Worm (Caenorhabditis elegans): ENCODE measurements around the gene F59A6.10.

The F59A6.10 gene

DNA sequence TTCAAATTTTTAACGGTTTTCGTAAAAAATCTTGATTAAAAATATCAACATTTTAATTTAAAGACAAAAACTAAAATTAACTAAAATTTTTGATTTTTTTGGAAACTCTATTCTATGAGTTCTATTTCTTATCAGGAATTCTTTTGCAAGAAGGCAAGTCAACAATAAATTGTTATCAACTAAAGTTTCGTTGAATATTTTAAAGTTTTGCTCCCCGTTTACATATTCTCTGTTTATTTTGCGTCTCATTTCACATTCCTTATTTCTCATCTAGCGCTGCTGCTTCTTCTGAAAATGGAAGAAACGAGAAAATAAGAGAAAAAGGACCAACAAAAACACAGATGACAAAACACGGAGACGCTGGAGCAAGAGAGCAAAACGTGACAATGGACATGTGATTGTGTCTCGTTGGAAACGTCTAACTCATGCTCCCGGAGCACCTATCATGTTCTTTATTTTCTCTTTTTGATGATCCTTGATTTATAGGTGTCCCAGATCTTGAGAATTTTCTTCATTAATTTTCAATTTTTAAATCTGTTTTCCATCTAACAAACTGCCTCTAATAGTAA, 16.8 kb downstream of the F59A6.10 start (continued):
- 0 out of 2 replicates have a peak, but pooled peaks have one; percentile 8 for TF ChIP-seq hmg-1.1 (GFP tag; IDR thresholded peaks at IDR 0.05)
- no peak for TF ChIP-seq ceh-44 (GFP tag; IDR thresholded peaks at IDR 0.05)
- TF ChIP-seq D1046.2 (GFP tag; IDR thresholded peaks at IDR 0.05) = no peak
- TF ChIP-seq daf-16 (GFP tag; optimal IDR thresholded peaks at IDR 0.05) = no peak
- peak; percentile 61 for TF ChIP-seq daf-16 (tag; optimal IDR thresholded peaks at IDR 0.05)
- peak; percentile 81 for TF ChIP-seq hlh-30 (tag; optimal IDR thresholded peaks at IDR 0.05; ENCODE audit: insufficient read depth)

DNA sequence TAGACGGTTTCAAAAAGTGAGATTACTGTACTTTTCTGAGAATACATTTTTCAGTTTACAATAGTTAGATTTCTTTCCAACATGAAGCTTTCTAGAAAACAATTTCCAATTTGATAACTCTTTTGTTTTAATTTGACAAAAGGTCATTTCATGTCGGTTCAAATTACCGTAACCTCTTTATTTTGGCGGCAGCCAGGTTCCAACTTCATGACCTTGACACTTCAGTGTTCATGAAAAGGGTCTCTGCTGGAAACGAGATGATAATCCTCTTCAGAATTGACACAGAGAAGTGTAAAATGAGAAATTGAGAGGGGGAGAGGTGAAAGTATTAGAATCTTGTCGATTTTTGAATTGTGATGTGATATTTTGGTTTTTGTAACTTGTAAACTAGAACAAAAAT, 17.8 kb downstream of the F59A6.10 start:
- no peak for TF ChIP-seq daf-12 (tag; optimal IDR thresholded peaks at IDR 0.05)
- TF ChIP-seq skn-1 (tag; optimal IDR thresholded peaks at IDR 0.05) = no peak
- no peak for TF ChIP-seq ces-1 (GFP tag; optimal IDR thresholded peaks at IDR 0.05)
- no peak for TF ChIP-seq mep-1 (tag; optimal IDR thresholded peaks at IDR 0.05)
- TF ChIP-seq set-16 (GFP tag; IDR thresholded peaks at IDR 0.05) = no peak
- TF ChIP-seq Y5F2A.4 (GFP tag; optimal IDR thresholded peaks at IDR 0.05) = no peak
- TF ChIP-seq aly-2 (tag; optimal IDR thresholded peaks at IDR 0.05) = no peak
- TF ChIP-seq nhr-25 (tag; optimal IDR thresholded peaks at IDR 0.05; ENCODE audit: borderline replicate concordance, insufficient read depth) = peak; percentile 41
- TF ChIP-seq nhr-237 (tag; optimal IDR thresholded peaks at IDR 0.05) = no peak
- no peak for TF ChIP-seq gei-8 (GFP tag; optimal IDR thresholded peaks at IDR 0.05)
- TF ChIP-seq snpc-1.2 (GFP tag; IDR thresholded peaks at IDR 0.05) = no peak
- peak in 1 of 2 experiments; percentile 9 for TF ChIP-seq lsy-2 (tag; optimal IDR thresholded peaks at IDR 0.05)
- TF ChIP-seq hif-1 (tag; optimal IDR thresholded peaks at IDR 0.05) = no peak
- TF ChIP-seq attf-4 (tag; optimal IDR thresholded peaks at IDR 0.05) = no peak
- TF ChIP-seq ZK337.2 (GFP tag; IDR thresholded peaks at IDR 0.05) = no peak
- TF ChIP-seq pqm-1 (tag; optimal IDR thresholded peaks at IDR 0.05) = no peak

DNA sequence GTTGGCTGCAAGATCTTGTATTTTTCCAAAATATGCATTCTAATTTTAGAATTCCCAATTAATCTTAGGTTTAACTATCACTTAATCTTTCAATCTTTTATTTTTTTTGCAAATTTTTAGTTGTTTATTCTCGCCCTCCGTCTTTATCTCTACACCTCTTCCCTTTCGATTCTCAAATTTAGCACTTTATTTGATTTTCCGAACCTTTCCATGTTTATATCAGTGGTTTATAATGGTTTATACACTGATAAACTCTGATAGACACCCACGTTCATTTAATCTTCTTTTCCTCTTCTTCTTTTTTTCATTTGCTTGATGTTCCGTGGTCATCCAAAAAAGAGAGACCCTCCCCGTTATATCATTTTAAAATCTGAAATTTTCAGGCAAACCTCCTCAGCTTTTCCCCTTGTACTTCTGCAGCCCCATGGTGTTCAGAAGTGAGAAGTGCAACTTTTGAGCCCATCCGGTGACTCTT, 18.7 kb downstream of the F59A6.10 start, which contains the start of the genes nsy-1 and F59A6.13:
Gene nsy-1, plus strand, starts transcription at position 377 of the 475 bp plus-strand sequence.
Gene F59A6.13, plus strand, starts transcription at position 425 of the 475 bp plus-strand sequence.
- no peak for TF ChIP-seq ztf-11 (tag; optimal IDR thresholded peaks at IDR 0.05)
- TF ChIP-seq php-3 (GFP tag; IDR thresholded peaks at IDR 0.05) = 0 out of 2 replicates have a peak, but pooled peaks have one; percentile 15
- TF ChIP-seq nhr-102 (tag; optimal IDR thresholded peaks at IDR 0.05) = no peak
- TF ChIP-seq hmg-1.1 (GFP tag; IDR thresholded peaks at IDR 0.05) = no peak
- no peak for TF ChIP-seq ceh-62 (tag; optimal IDR thresholded peaks at IDR 0.05)
- TF ChIP-seq Y5F2A.4 (GFP tag; optimal IDR thresholded peaks at IDR 0.05) = no peak
- TF ChIP-seq hlh-11 (tag; optimal IDR thresholded peaks at IDR 0.05) = peak; percentile 10
- TF ChIP-seq daf-16 (GFP tag; optimal IDR thresholded peaks at IDR 0.05) = no peak
- TF ChIP-seq daf-16 (tag; optimal IDR thresholded peaks at IDR 0.05) = peak; percentile 72
- TF ChIP-seq pqm-1 (tag; optimal IDR thresholded peaks at IDR 0.05) = peak; percentile 79
- TF ChIP-seq dve-1 (tag; optimal IDR thresholded peaks at IDR 0.05; ENCODE audit: insufficient read depth) = peak; percentile 39
- no peak for TF ChIP-seq lin-29 (GFP tag; IDR thresholded peaks at IDR 0.05)
- no peak for TF ChIP-seq snpc-1.2 (GFP tag; IDR thresholded peaks at IDR 0.05)
- no peak for TF ChIP-seq T26A8.4 (GFP tag; IDR thresholded peaks at IDR 0.05)
- peak; percentile 70 for TF ChIP-seq dmd-6 (GFP tag; IDR thresholded peaks at IDR 0.05)
- TF ChIP-seq nhr-6 (tag; optimal IDR thresholded peaks at IDR 0.05) = no peak
- peak; percentile 3 for TF ChIP-seq nhr-28 (tag; optimal IDR thresholded peaks at IDR 0.05)
- no peak for TF ChIP-seq ceh-32 (tag; optimal IDR thresholded peaks at IDR 0.05; ENCODE audit: poor library complexity)

DNA sequence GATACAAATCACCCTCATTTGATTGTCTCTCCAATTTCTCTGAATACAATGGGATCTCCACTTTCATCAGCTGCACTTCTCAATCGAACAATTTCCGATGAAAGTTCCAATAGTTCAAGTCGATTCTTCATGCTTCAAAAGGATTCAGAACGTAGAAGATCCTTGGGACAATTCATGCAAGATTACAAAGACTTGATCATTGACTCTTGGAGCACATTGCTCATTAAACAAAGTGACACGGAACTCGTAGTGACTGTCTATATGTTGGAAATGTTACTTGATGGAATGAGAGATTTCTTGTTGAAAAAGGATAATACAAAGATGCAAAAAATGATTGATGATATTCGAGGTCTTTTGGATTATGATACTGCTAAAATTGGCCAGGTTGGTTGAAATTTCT, 24.2 kb downstream of the F59A6.10 start:
- TF ChIP-seq pha-4 (GFP tag; IDR thresholded peaks at IDR 0.05) = no peak
- no peak for TF ChIP-seq pha-4 (tag; optimal IDR thresholded peaks at IDR 0.05)
- TF ChIP-seq F37D6.2 (tag; optimal IDR thresholded peaks at IDR 0.05) = no peak
- TF ChIP-seq pqm-1 (tag; optimal IDR thresholded peaks at IDR 0.05) = no peak
- TF ChIP-seq unc-62 (GFP tag; optimal IDR thresholded peaks at IDR 0.05 in 1 of 2) = peak in 1 of 2 experiments; percentile 99
- no peak for TF ChIP-seq unc-62 (tag; optimal IDR thresholded peaks at IDR 0.05)
- TF ChIP-seq daf-12 (tag; optimal IDR thresholded peaks at IDR 0.05) = no peak
- no peak for TF ChIP-seq daf-19 (GFP tag; conservative IDR thresholded peaks at IDR 0.05)
- no peak for TF ChIP-seq nhr-102 (tag; optimal IDR thresholded peaks at IDR 0.05)
- TF ChIP-seq tag-97 (GFP tag; IDR thresholded peaks at IDR 0.05) = no peak
